Worm (Caenorhabditis elegans) whole organism, early embryonic: ENCODE measurements around the gene Y53G8AM.6.
A peak's percentile ranks its signal among the peaks of the same experiment; 100 is the strongest.
"Not testable (repeated sequence)": the region's sequence is repeated elsewhere in the genome, so short reads cannot be mapped to it uniquely, and the experiment has no call there.

Source experiments
- B0310.2 ChIP-seq: sonication (generic microtip); optimal IDR thresholded peaks from 2 replicates; lab custom pipeline; 2016; ENCODE audit warnings: mild to moderate bottlenecking, missing genetic modification characterization, missing compliant biosample characterization
- F13C5.2 ChIP-seq: sonication (generic microtip); optimal IDR thresholded peaks from 2 replicates; lab custom pipeline; 2017; ENCODE audit warnings: mild to moderate bottlenecking, missing genetic modification characterization, inconsistent platforms, missing compliant biosample characterization
- aly-1 ChIP-seq: sonication (generic microtip); optimal IDR thresholded peaks from 2 replicates; lab custom pipeline; 2016; ENCODE audit warnings: missing genetic modification characterization, missing compliant biosample characterization
- ama-1 ChIP-seq: fragments of 150-350 bp; optimal IDR thresholded peaks from 2 replicates; lab custom pipeline; 2014
- ceh-13 ChIP-seq: fragments of 200-800 bp; sonication (Bioruptor generic); optimal IDR thresholded peaks from 2 replicates; lab custom pipeline; 2018; ENCODE audit warnings: mild to moderate bottlenecking, missing genetic modification characterization, missing compliant biosample characterization
- ceh-36 ChIP-seq: sonication (generic microtip); optimal IDR thresholded peaks from 2 replicates; lab custom pipeline; 2016; ENCODE audit warnings: missing genetic modification characterization, inconsistent platforms, missing compliant biosample characterization
- ets-7 ChIP-seq: sonication (generic microtip); optimal IDR thresholded peaks from 2 replicates; lab custom pipeline; 2016; ENCODE audit warnings: missing genotype, missing genetic modification characterization, missing compliant biosample characterization
- flt-1 ChIP-seq: fragments of 200-800 bp; sonication (Bioruptor generic); IDR thresholded peaks from 2 replicates; pipeline ENCODE4 v1.3.6; 2022; ENCODE audit warnings: missing genetic modification characterization, missing compliant biosample characterization
- hmbx-1 ChIP-seq: sonication (generic microtip); optimal IDR thresholded peaks from 2 replicates; lab custom pipeline; 2016; ENCODE audit warnings: mild to moderate bottlenecking, missing genetic modification characterization, missing compliant biosample characterization
- hmg-4 ChIP-seq: fragments of 200-800 bp; sonication (Bioruptor generic); optimal IDR thresholded peaks from 2 replicates; lab custom pipeline; 2018; ENCODE audit warnings: mild to moderate bottlenecking, missing genetic modification characterization, missing compliant biosample characterization
- hnd-1 ChIP-seq: sonication (generic microtip); optimal IDR thresholded peaks from 2 replicates; lab custom pipeline; 2016; ENCODE audit warnings: missing genetic modification characterization, missing compliant biosample characterization
- pes-1 ChIP-seq: fragments of 200-800 bp; sonication (Bioruptor generic); IDR thresholded peaks from 2 replicates; pipeline ENCODE4 v1.3.6; 2022; ENCODE audit warnings: missing genetic modification reagents, missing genetic modification characterization, missing compliant biosample characterization
- scrt-1 ChIP-seq: fragments of 200-800 bp; sonication (Bioruptor generic); IDR thresholded peaks from 2 replicates; pipeline ENCODE4 v1.3.6; 2022; ENCODE audit warnings: missing genetic modification characterization, missing compliant biosample characterization
- sea-1 ChIP-seq: fragments of 200-800 bp; sonication (Bioruptor generic); conservative IDR thresholded peaks from 2 replicates; pipeline ENCODE4 v1.3.6; 2022; ENCODE audit warnings: missing genetic modification characterization, missing compliant biosample characterization
- tbx-11 ChIP-seq: fragments of 200-800 bp; sonication (Bioruptor generic); IDR thresholded peaks from 2 replicates; pipeline ENCODE4 v1.3.6; 2022; ENCODE audit warnings: missing genetic modification characterization, missing compliant biosample characterization
- tbx-37 ChIP-seq: fragments of 200-800 bp; sonication (Bioruptor generic); conservative IDR thresholded peaks from 2 replicates; pipeline ENCODE4 v1.3.6; 2022; ENCODE audit warnings: missing genetic modification reagents, missing genetic modification characterization, missing compliant biosample characterization
- tra-4 ChIP-seq: sonication (generic microtip); optimal IDR thresholded peaks from 2 replicates; lab custom pipeline; 2017; ENCODE audit warnings: missing genetic modification characterization, missing compliant biosample characterization

Gene Y53G8AM.6

DNA sequence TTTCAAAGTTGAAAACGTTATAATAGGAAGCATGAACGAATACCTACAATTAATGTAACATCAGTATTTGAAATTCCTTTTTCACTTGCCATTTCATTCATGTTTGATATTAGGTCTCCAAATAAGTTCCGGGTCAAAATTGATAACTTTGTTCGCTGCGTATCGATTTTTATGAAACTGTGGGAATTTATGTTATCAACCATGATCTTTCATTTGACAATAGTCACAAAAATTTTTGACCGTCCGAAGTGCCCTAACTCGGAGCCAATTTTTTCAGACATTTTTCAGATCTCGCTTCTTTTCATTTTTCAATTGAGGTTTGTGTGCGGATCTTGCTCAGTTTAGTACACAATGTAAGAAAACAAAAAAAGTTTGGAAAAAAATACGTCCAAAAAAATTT is at the start of gene Y53G8AM.6:
Y53G8AM.6 (minus strand) TSS at position 101 of the 400 bp plus-strand sequence.
- not testable (repeated sequence) for TF ChIP-seq tbx-11 (GFP tag; lab: Robert Waterston, UW); tra-4; hmg-4 (GFP tag; lab: Kevin White, UChicago)

- TF ChIP-seq ceh-36 (tag; lab: Kevin White, UChicago): no peak
- TF ChIP-seq tbx-37 (GFP tag; lab: Robert Waterston, UW): no peak
- TF ChIP-seq hnd-1: no peak
- no peak for TF ChIP-seq tbx-11 (GFP tag; lab: Robert Waterston, UW)
- no peak for TF ChIP-seq ets-7 (tag; lab: Kevin White, UChicago)
- no peak for TF ChIP-seq tra-4
- TF ChIP-seq hmbx-1 (tag; lab: Kevin White, UChicago): no peak
- TF ChIP-seq hmg-4 (GFP tag; lab: Kevin White, UChicago): no peak
- TF ChIP-seq B0310.2 (tag; lab: Kevin White, UChicago): no peak
- no peak for TF ChIP-seq pes-1 (GFP tag; lab: Robert Waterston, UW)
- TF ChIP-seq ceh-13 (GFP tag; lab: Kevin White, UChicago): no peak
Measured at ce11 chrIII:3308940-3309339, 49.3 kb upstream of the Y53G8AM.6 start.

ce11 chrIII:3307379-3307778 is 47.8 kb upstream of the Y53G8AM.6 start:
- no peak for TF ChIP-seq tra-4
- no peak for TF ChIP-seq tbx-11 (GFP tag; lab: Robert Waterston, UW)
- TF ChIP-seq ceh-36 (tag; lab: Kevin White, UChicago): no peak
- no peak for TF ChIP-seq hmg-4 (GFP tag; lab: Kevin White, UChicago)
- no peak for TF ChIP-seq ets-7 (tag; lab: Kevin White, UChicago)
- no peak for TF ChIP-seq tbx-37 (GFP tag; lab: Robert Waterston, UW)
- TF ChIP-seq sea-1 (GFP tag; lab: Robert Waterston, UW): no peak
- no peak for TF ChIP-seq ama-1 (lab: Kevin White, UChicago)
- TF ChIP-seq ceh-13 (GFP tag; lab: Kevin White, UChicago): no peak
- no peak for TF ChIP-seq hnd-1
- no peak for TF ChIP-seq F13C5.2 (tag; lab: Kevin White, UChicago)
- TF ChIP-seq hmbx-1 (tag; lab: Kevin White, UChicago): no peak
- no peak for TF ChIP-seq scrt-1 (GFP tag; lab: Robert Waterston, UW)

DNA sequence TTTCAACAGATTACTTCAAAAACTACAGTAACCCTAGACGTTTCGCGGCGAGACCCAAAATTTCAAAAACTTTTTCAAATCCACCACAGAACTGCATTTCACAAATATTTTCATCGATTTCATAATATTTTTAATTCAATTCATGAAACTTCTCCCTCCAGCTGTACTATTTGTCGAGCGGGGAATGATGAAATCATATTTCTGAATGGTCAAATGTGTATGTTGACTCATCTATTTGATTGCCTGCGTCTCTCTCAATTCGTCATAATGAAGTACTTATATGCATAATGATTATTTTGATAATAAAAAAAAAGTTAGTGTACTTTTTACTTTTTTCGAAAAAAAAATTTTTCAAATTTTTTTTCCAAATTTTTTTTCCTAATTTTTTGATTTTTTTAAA is 46.7 kb upstream of the Y53G8AM.6 start:
- no peak for TF ChIP-seq flt-1

- TF ChIP-seq hmg-4 (GFP tag; lab: Kevin White, UChicago): no peak
- no peak for TF ChIP-seq ceh-13 (GFP tag; lab: Kevin White, UChicago)
- no peak for TF ChIP-seq hnd-1
- no peak for TF ChIP-seq scrt-1 (GFP tag; lab: Robert Waterston, UW)
- TF ChIP-seq pes-1 (GFP tag; lab: Robert Waterston, UW): no peak
- TF ChIP-seq aly-1 (tag; lab: Kevin White, UChicago): no peak
- no peak for TF ChIP-seq hmbx-1 (tag; lab: Kevin White, UChicago)
- TF ChIP-seq ets-7 (tag; lab: Kevin White, UChicago): no peak
- no peak for TF ChIP-seq tbx-11 (GFP tag; lab: Robert Waterston, UW)
Measured at ce11 chrIII:3304554-3304953, 45.0 kb upstream of the Y53G8AM.6 start.

- no peak for TF ChIP-seq pes-1 (GFP tag; lab: Robert Waterston, UW)
- TF ChIP-seq sea-1 (GFP tag; lab: Robert Waterston, UW): no peak
- TF ChIP-seq F13C5.2 (tag; lab: Kevin White, UChicago): no peak
- TF ChIP-seq flt-1: no peak
- no peak for TF ChIP-seq hnd-1
- TF ChIP-seq ceh-13 (GFP tag; lab: Kevin White, UChicago): no peak
- TF ChIP-seq B0310.2 (tag; lab: Kevin White, UChicago): no peak
- no peak for TF ChIP-seq ama-1 (lab: Kevin White, UChicago)
- TF ChIP-seq aly-1 (tag; lab: Kevin White, UChicago): no peak
- no peak for TF ChIP-seq ets-7 (tag; lab: Kevin White, UChicago)
Measured at ce11 chrIII:3297151-3297550, 37.6 kb upstream of the Y53G8AM.6 start, which contains the start of gene Y53G8AR.5. Gene Y53G8AR.5 (plus strand): TSS chrIII:3297451.

DNA sequence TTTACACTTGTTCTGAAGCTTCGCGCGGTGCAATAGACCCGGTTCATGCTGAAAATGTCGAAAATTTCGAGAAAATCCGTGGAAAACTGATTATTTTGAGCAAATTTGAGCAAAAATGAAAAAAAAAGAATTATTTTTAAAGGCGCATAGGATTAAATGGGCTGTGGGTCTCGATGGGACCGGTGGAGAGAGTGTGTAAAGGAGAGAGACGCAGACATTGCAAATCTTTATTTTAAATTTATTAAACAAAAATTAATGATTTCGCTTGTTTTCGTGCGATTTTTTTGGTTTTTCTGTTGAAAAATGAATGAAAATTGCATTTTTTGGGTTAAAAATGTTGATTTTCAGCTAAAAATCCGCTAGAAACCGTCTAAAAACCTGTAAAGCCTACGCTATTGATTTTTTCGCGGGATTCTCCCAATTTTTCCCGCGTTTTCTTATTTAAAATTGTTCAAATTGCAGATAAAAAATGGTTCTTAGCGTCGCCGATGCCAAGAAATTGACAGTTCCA is 34.7 kb upstream of the Y53G8AM.6 start, which contains the start of the genes Y53G8AR.8 and Y53G8AR.6:
Y53G8AR.8 (minus strand) TSS at position 48 of the 511 bp plus-strand sequence.
Y53G8AR.6 (plus strand) TSS at position 461 of the 511 bp plus-strand sequence.
- TF ChIP-seq ceh-36 (tag; lab: Kevin White, UChicago) (peak; percentile 9), aly-1 (tag; lab: Kevin White, UChicago) (no peak), sea-1 (GFP tag; lab: Robert Waterston, UW) (no peak)

- TF ChIP-seq hmg-4 (GFP tag; lab: Kevin White, UChicago): no peak
Measured at ce11 chrIII:3281860-3282358, 22.3 kb upstream of the Y53G8AM.6 start, which contains the start of gene mfsd-8. Gene mfsd-8 (plus strand): TSS chrIII:3282308.

ce11 chrIII:3279304-3279703 is 19.7 kb upstream of the Y53G8AM.6 start:
- no peak for TF ChIP-seq B0310.2 (tag; lab: Kevin White, UChicago)
- no peak for TF ChIP-seq ceh-36 (tag; lab: Kevin White, UChicago)
